Worm (Caenorhabditis elegans): Measurements from ENCODE around the gene C08F11.17.
"Not testable (repeated sequence)": the region's sequence is repeated elsewhere in the genome, so short reads cannot be mapped to it uniquely, and the experiment has no call there.

The C08F11.17 gene

ce11 chrIV:13662570-13662969 lies 12.4 kb upstream of the C08F11.17 start, which contains the start of gene Y45F10C.2:
Y45F10C.2 (minus strand) TSS chrIV:13662670.
- TF ChIP-seq T22C8.4 (GFP tag; IDR thresholded peaks at IDR 0.05); ref-1 (GFP tag; conservative IDR thresholded peaks at IDR 0.05); ztf-29 (GFP tag; IDR thresholded peaks at IDR 0.05): not testable (repeated sequence)

- not testable (repeated sequence) for TF ChIP-seq med-1 (GFP tag; optimal IDR thresholded peaks at IDR 0.05; ENCODE audit: insufficient read depth); T22C8.4 (GFP tag; IDR thresholded peaks at IDR 0.05); klf-2 (GFP tag; conservative IDR thresholded peaks at IDR 0.05)
Measured at ce11 chrIV:13659449-13659848, 9.3 kb upstream of the C08F11.17 start, which contains the start of gene Y45F10C.1. Y45F10C.1 (minus strand) TSS chrIV:13659549.

- TF ChIP-seq klf-2 (GFP tag; conservative IDR thresholded peaks at IDR 0.05); ztf-29 (GFP tag; IDR thresholded peaks at IDR 0.05); ref-1 (GFP tag; conservative IDR thresholded peaks at IDR 0.05): not testable (repeated sequence)
Measured at ce11 chrIV:13652023-13652422, 1.9 kb upstream of the C08F11.17 start, which contains the start of gene Y45F10C.6. Y45F10C.6 (plus strand) TSS chrIV:13652323.

- TF ChIP-seq klf-2 (GFP tag; conservative IDR thresholded peaks at IDR 0.05); ztf-29 (GFP tag; IDR thresholded peaks at IDR 0.05); ztf-23 (GFP tag; IDR thresholded peaks at IDR 0.05): not testable (repeated sequence)
Measured at ce11 chrIV:13651411-13651810, 1.3 kb upstream of the C08F11.17 start, which contains the start of gene C08F11.12. C08F11.12 (minus strand) TSS chrIV:13651511.

DNA sequence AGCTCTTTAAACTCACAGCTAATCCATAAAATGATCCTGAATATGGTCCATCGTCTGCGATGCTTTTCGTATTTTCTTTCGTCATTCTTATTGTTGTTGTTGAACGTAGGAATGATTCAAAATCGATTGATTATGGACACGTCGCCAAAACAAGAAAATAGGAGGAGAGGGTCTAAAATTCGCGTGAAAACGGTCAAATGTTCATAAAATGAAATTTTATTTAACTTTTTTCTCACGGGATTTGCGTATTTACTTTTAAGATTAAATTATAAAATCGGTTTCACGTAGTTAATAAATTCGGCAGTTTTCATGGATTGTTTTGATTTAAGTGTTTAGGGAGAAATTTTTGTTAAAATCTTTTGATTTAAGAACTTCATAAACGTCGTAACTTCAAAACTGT lies 1.0 kb downstream of the C08F11.17 start, which contains the start of gene C08F11.10:
TSS of gene C08F11.10 (minus strand) at position 101 of the 400 bp plus-strand sequence.
- TF ChIP-seq ref-1 (GFP tag; conservative IDR thresholded peaks at IDR 0.05) (no peak), cog-1 (tag; optimal IDR thresholded peaks at IDR 0.05) (no peak), T22C8.4 (GFP tag; IDR thresholded peaks at IDR 0.05) (no peak)

ce11 chrIV:13647558-13647957 lies 2.6 kb downstream of the C08F11.17 start, which contains the start of gene ule-4:
ule-4 (minus strand) TSS chrIV:13647658.
- TF ChIP-seq T22C8.4 (GFP tag; IDR thresholded peaks at IDR 0.05) (no peak), flt-1 (GFP tag; IDR thresholded peaks at IDR 0.05) (no peak)

ce11 chrIV:13645823-13646222 lies 4.3 kb downstream of the C08F11.17 start, which contains the start of gene srz-29:
srz-29 (minus strand) TSS chrIV:13645923.
- no peak for TF ChIP-seq ref-1 (GFP tag; conservative IDR thresholded peaks at IDR 0.05)
- TF ChIP-seq tab-1 (GFP tag; IDR thresholded peaks at IDR 0.05) = no peak
- TF ChIP-seq T22C8.4 (GFP tag; IDR thresholded peaks at IDR 0.05) = no peak
- TF ChIP-seq klf-2 (GFP tag; conservative IDR thresholded peaks at IDR 0.05) = no peak
- TF ChIP-seq flt-1 (GFP tag; IDR thresholded peaks at IDR 0.05) = no peak
- no peak for TF ChIP-seq ztf-29 (GFP tag; IDR thresholded peaks at IDR 0.05)
- no peak for TF ChIP-seq ztf-23 (GFP tag; IDR thresholded peaks at IDR 0.05)
- no peak for TF ChIP-seq cog-1 (tag; optimal IDR thresholded peaks at IDR 0.05)
- no peak for TF ChIP-seq med-1 (GFP tag; optimal IDR thresholded peaks at IDR 0.05; ENCODE audit: insufficient read depth)

DNA sequence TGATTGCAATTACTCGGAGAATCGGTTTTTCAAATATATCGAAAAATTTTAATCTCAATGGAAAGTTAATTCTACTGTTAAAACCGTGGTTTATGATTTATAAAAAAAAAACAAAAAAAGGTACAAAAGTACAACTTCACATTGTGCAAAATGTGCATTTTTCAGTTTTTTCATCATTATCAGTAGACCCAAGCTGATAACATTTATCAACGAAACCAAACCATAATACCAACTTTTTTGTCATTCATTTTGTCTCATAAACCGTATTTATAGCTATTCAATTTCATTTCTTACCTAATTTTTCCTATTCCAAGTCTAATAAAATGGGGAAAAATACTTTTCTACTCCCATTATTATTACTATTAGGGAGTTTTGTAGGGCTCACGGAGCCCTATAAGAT lies 11.1 kb downstream of the C08F11.17 start, which contains the start of gene ugt-22:
TSS of gene ugt-22 (plus strand) at position 234 of the 400 bp plus-strand sequence.
- TF ChIP-seq tab-1 (GFP tag; IDR thresholded peaks at IDR 0.05) (no peak), T22C8.4 (GFP tag; IDR thresholded peaks at IDR 0.05) (no peak), ztf-29 (GFP tag; IDR thresholded peaks at IDR 0.05) (no peak), klf-2 (GFP tag; conservative IDR thresholded peaks at IDR 0.05) (no peak), ztf-23 (GFP tag; IDR thresholded peaks at IDR 0.05) (no peak), flt-1 (GFP tag; IDR thresholded peaks at IDR 0.05) (no peak), ref-1 (GFP tag; conservative IDR thresholded peaks at IDR 0.05) (no peak), med-1 (GFP tag; optimal IDR thresholded peaks at IDR 0.05; ENCODE audit: insufficient read depth) (no peak), cog-1 (tag; optimal IDR thresholded peaks at IDR 0.05) (no peak)

ce11 chrIV:13636975-13637374 lies 13.2 kb downstream of the C08F11.17 start, which contains the start of gene C08F11.7:
C08F11.7 (plus strand) TSS chrIV:13637275.
- TF ChIP-seq T22C8.4 (GFP tag; IDR thresholded peaks at IDR 0.05) (no peak), flt-1 (GFP tag; IDR thresholded peaks at IDR 0.05) (no peak)

DNA sequence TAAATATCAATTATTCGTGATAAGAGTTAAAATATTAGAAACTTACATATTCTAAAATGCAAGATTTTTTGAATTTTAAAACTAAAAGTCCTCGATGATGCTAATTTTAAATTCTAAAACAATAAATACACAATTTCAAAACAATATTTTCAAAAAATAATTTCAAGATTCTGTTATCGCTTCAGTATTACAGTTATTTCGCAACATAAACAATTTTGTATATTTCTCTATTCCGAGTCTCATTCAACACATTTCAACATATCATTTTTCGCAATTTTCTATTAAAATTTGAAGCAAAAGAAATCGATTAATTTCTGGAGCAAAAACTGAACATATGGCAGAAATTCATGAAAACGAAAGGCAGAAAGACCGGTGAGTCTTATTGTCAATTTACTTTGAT lies 17.0 kb downstream of the C08F11.17 start, which contains the start of gene fbxa-98:
TSS of gene fbxa-98 (plus strand) at position 243 of the 400 bp plus-strand sequence.
- TF ChIP-seq cog-1 (tag; optimal IDR thresholded peaks at IDR 0.05) (no peak), klf-2 (GFP tag; conservative IDR thresholded peaks at IDR 0.05) (no peak), T22C8.4 (GFP tag; IDR thresholded peaks at IDR 0.05) (no peak), ztf-23 (GFP tag; IDR thresholded peaks at IDR 0.05) (no peak), med-1 (GFP tag; optimal IDR thresholded peaks at IDR 0.05; ENCODE audit: insufficient read depth) (no peak)

- TF ChIP-seq cog-1 (tag; optimal IDR thresholded peaks at IDR 0.05) = no peak
Measured at ce11 chrIV:13632613-13633012, 17.5 kb downstream of the C08F11.17 start.

DNA sequence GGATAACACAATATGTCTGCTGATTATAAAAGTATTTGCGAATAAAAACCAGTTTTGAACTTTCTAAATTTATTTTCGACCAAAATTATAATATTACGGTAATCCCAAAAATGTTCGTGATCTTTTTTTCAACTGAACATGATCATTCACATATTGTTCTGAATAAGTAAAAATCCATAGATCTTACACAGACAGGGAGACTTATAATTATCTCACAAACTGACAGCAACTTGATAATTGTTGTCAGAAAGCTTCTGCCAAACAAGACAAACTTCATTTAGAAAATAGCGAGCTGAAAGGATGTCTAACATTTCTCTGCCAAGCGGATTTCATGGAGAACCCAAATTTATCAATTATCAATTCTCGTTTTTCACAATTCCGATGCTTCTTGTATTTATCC lies 23.7 kb downstream of the C08F11.17 start, which contains the start of gene sru-21:
TSS of gene sru-21 (plus strand) at position 301 of the 400 bp plus-strand sequence.
- no peak for TF ChIP-seq cog-1 (tag; optimal IDR thresholded peaks at IDR 0.05)
